Fruit fly (Drosophila melanogaster) whole organism, embryonic: Measurements from ENCODE around the gene tho2.
A peak's percentile ranks its signal among the peaks of the same experiment; 100 is the strongest.

Experiments used
- Bgb ChIP-seq: fragments of 200-800 bp; sonication (Bioruptor generic); IDR thresholded peaks from 2 replicates; pipeline ENCODE4 v1.3.6; 2022; ENCODE audit warnings: missing biosample characterization, missing genetic modification characterization; ENCODE audit not compliant: partially characterized antibody
- Blimp-1 ChIP-seq: fragments of 200-800 bp; sonication (Bioruptor generic); optimal IDR thresholded peaks from 3 replicates; lab custom pipeline; 2018; ENCODE audit warnings: missing biosample characterization, missing genetic modification characterization, mild to moderate bottlenecking, moderate library complexity, missing genetic modification reagents
- BtbVII ChIP-seq: fragments of 200-800 bp; sonication (Bioruptor generic); optimal IDR thresholded peaks from 3 replicates; lab custom pipeline; 2017; ENCODE audit warnings: missing biosample characterization, mild to moderate bottlenecking, missing genetic modification characterization
- CG1024 ChIP-seq: fragments of 200-800 bp; sonication (Bioruptor generic); IDR thresholded peaks from 2 replicates; pipeline ENCODE4 v1.3.6; 2022; ENCODE audit warnings: missing biosample characterization, missing genetic modification characterization
- CG10959 ChIP-seq: fragments of 200-800 bp; sonication (Bioruptor generic); IDR thresholded peaks from 2 replicates; pipeline ENCODE4 v1.3.6; 2022; ENCODE audit warnings: missing biosample characterization, missing genetic modification characterization
- CG11247 ChIP-seq: fragments of 200-800 bp; sonication (Bioruptor generic); IDR thresholded peaks from 2 replicates; pipeline ENCODE4 v1.3.6; 2022; ENCODE audit warnings: missing biosample characterization, missing genetic modification characterization
- CG11696 ChIP-seq: fragments of 200-800 bp; sonication (Bioruptor generic); IDR thresholded peaks from 2 replicates; pipeline ENCODE4 v1.3.6; 2022; ENCODE audit warnings: missing biosample characterization, missing genetic modification characterization
- CG13123 ChIP-seq: fragments of 200-800 bp; sonication (Bioruptor generic); optimal IDR thresholded peaks from 2 replicates; lab custom pipeline; 2016; ENCODE audit warnings: missing biosample characterization, missing genetic modification characterization
- CG14860 ChIP-seq: fragments of 200-800 bp; sonication (Bioruptor generic); IDR thresholded peaks from 3 replicates; pipeline ENCODE4 v1.3.6; 2022; ENCODE audit warnings: missing biosample characterization, missing genetic modification characterization; ENCODE audit not compliant: partially characterized antibody
- CG15073 ChIP-seq: fragments of 200-800 bp; sonication (Bioruptor generic); optimal IDR thresholded peaks from 2 replicates; lab custom pipeline; 2016; ENCODE audit warnings: missing biosample characterization, missing genetic modification characterization
- CG1529 ChIP-seq: fragments of 200-800 bp; sonication (Bioruptor generic); optimal IDR thresholded peaks from 3 replicates; lab custom pipeline; 2018; ENCODE audit warnings: missing biosample characterization, missing genetic modification characterization
- CG17359 ChIP-seq: fragments of 200-800 bp; sonication (Bioruptor generic); optimal IDR thresholded peaks from 3 replicates; lab custom pipeline; 2018; ENCODE audit warnings: missing biosample characterization, mild to moderate bottlenecking, missing genetic modification characterization, moderate library complexity
- CG32532 ChIP-seq: fragments of 200-800 bp; sonication (Bioruptor generic); IDR thresholded peaks from 2 replicates; pipeline ENCODE4 v1.3.6; 2022; ENCODE audit warnings: missing biosample characterization, missing genetic modification characterization
- CG4404 ChIP-seq: fragments of 200-800 bp; sonication (Bioruptor generic); IDR thresholded peaks from 2 replicates; pipeline ENCODE4 v1.3.6; 2022; ENCODE audit warnings: missing biosample characterization, missing genetic modification characterization
- CG4424 ChIP-seq: fragments of 200-800 bp; sonication (Bioruptor generic); optimal IDR thresholded peaks from 3 replicates; lab custom pipeline; 2016; ENCODE audit warnings: missing biosample characterization, missing genetic modification characterization
- CG7928 ChIP-seq: fragments of 200-800 bp; sonication (Bioruptor generic); optimal IDR thresholded peaks from 2 replicates; lab custom pipeline; 2017; ENCODE audit warnings: missing biosample characterization, mild to moderate bottlenecking, missing genetic modification characterization
- CG9437 ChIP-seq: fragments of 200-800 bp; sonication (Bioruptor generic); optimal IDR thresholded peaks from 2 replicates; lab custom pipeline; 2018; ENCODE audit warnings: missing biosample characterization, mild to moderate bottlenecking, missing genetic modification characterization
- Camta ChIP-seq: fragments of 200-800 bp; sonication (Bioruptor generic); optimal IDR thresholded peaks from 2 replicates; lab custom pipeline; 2016; ENCODE audit warnings: missing biosample characterization, missing genetic modification characterization
- Dref ChIP-seq: fragments of 200-800 bp; sonication (Bioruptor generic); IDR thresholded peaks from 2 replicates; pipeline ENCODE4 v1.3.6; 2022; ENCODE audit warnings: missing biosample characterization, missing genetic modification characterization
- Fer1 ChIP-seq: fragments of 200-800 bp; sonication (Bioruptor generic); optimal IDR thresholded peaks from 2 replicates; lab custom pipeline; 2017; ENCODE audit warnings: missing biosample characterization, mild to moderate bottlenecking, missing genetic modification characterization
- H2.0 ChIP-seq: fragments of 200-800 bp; sonication (Bioruptor generic); IDR thresholded peaks from 2 replicates; pipeline ENCODE4 v1.3.6; 2022; ENCODE audit warnings: missing biosample characterization, missing genetic modification characterization
- HLH3B ChIP-seq: fragments of 200-800 bp; sonication (Bioruptor generic); IDR thresholded peaks from 2 replicates; pipeline ENCODE4 v1.3.6; 2022; ENCODE audit warnings: missing biosample characterization, missing genetic modification characterization
- Hmr ChIP-seq: fragments of 200-800 bp; sonication (Bioruptor generic); optimal IDR thresholded peaks from 3 replicates; lab custom pipeline; 2017; ENCODE audit warnings: mild to moderate bottlenecking, missing biosample characterization, missing genetic modification reagents, missing genetic modification characterization
- MTF-1 ChIP-seq: fragments of 200-800 bp; sonication (Bioruptor generic); optimal IDR thresholded peaks from 2 replicates; lab custom pipeline; 2018; ENCODE audit warnings: missing biosample characterization, mild to moderate bottlenecking, missing genetic modification characterization, borderline replicate concordance
- Mrtf ChIP-seq: fragments of 200-800 bp; sonication (Bioruptor generic); IDR thresholded peaks from 3 replicates; pipeline ENCODE4 v1.3.6; 2022; ENCODE audit warnings: missing biosample characterization, missing genetic modification characterization
- NfI ChIP-seq: fragments of 200-800 bp; sonication (Bioruptor generic); optimal IDR thresholded peaks from 3 replicates; lab custom pipeline; 2018; ENCODE audit warnings: missing biosample characterization, mild to moderate bottlenecking, missing genetic modification characterization, moderate library complexity
- Side ChIP-seq: fragments of 200-800 bp; sonication (Bioruptor generic); optimal IDR thresholded peaks from 2 replicates; lab custom pipeline; 2016; ENCODE audit warnings: missing biosample characterization, missing genetic modification characterization
- TFAM ChIP-seq: fragments of 200-800 bp; sonication (Bioruptor generic); optimal IDR thresholded peaks from 2 replicates; lab custom pipeline; 2017; ENCODE audit warnings: missing biosample characterization, missing genetic modification characterization, inconsistent platforms
- abd-A ChIP-seq: fragments of 200-800 bp; sonication (Bioruptor generic); optimal IDR thresholded peaks from 3 replicates; lab custom pipeline; 2019; ENCODE audit warnings: missing biosample characterization, mild to moderate bottlenecking, missing genetic modification characterization, moderate library complexity
- ac ChIP-seq: fragments of 200-800 bp; sonication (Bioruptor generic); optimal IDR thresholded peaks from 3 replicates; lab custom pipeline; 2017; ENCODE audit warnings: missing biosample characterization, mild to moderate bottlenecking, missing genetic modification characterization
- al ChIP-seq: fragments of 200-800 bp; sonication (Bioruptor generic); IDR thresholded peaks from 2 replicates; pipeline ENCODE4 v1.3.6; 2022; ENCODE audit warnings: missing biosample characterization, missing genetic modification characterization
- ash1 ChIP-seq: fragments of 200-800 bp; sonication (Bioruptor generic); optimal IDR thresholded peaks from 2 replicates; lab custom pipeline; 2018; ENCODE audit warnings: missing biosample characterization, mild to moderate bottlenecking, missing genetic modification characterization
- ato ChIP-seq: fragments of 200-800 bp; sonication (Bioruptor generic); IDR thresholded peaks from 2 replicates; pipeline ENCODE4 v1.3.6; 2022; ENCODE audit warnings: missing biosample characterization, missing genetic modification characterization; ENCODE audit not compliant: partially characterized antibody
- bsh ChIP-seq, 2 experiments: fragments of 200-800 bp; sonication (Bioruptor generic); optimal IDR thresholded peaks; 2 replicates each; lab custom pipeline; 2017 to 2018; ENCODE audit warnings: mild to moderate bottlenecking in 2 of 2, missing biosample characterization in 2 of 2, missing genetic modification characterization in 2 of 2, moderate library complexity in 1 of 2
- corto ChIP-seq: fragments of 200-800 bp; sonication (Bioruptor generic); optimal IDR thresholded peaks from 2 replicates; lab custom pipeline; 2016; ENCODE audit warnings: missing biosample characterization, mild to moderate bottlenecking, missing genetic modification characterization, moderate library complexity
- crc ChIP-seq: fragments of 200-800 bp; sonication (Bioruptor generic); optimal IDR thresholded peaks from 2 replicates; lab custom pipeline; 2016; ENCODE audit warnings: missing biosample characterization, missing genetic modification characterization
- disco-r ChIP-seq: fragments of 200-800 bp; sonication (Bioruptor generic); optimal IDR thresholded peaks from 2 replicates; lab custom pipeline; 2016; ENCODE audit warnings: missing biosample characterization, missing genetic modification characterization
- fd96Cb ChIP-seq: fragments of 200-800 bp; sonication (Bioruptor generic); optimal IDR thresholded peaks from 2 replicates; lab custom pipeline; 2018; ENCODE audit warnings: missing biosample characterization, mild to moderate bottlenecking, missing genetic modification characterization, moderate library complexity
- gem ChIP-seq: fragments of 200-800 bp; sonication (Bioruptor generic); optimal IDR thresholded peaks from 2 replicates; lab custom pipeline; 2019; ENCODE audit warnings: missing biosample characterization, mild to moderate bottlenecking, missing genetic modification characterization, moderate library complexity
- lilli ChIP-seq: fragments of 200-800 bp; sonication (Bioruptor generic); optimal IDR thresholded peaks from 3 replicates; lab custom pipeline; 2016; ENCODE audit warnings: missing biosample characterization, missing genetic modification characterization
- lola ChIP-seq, 3 experiments: fragments of >200 bp in 2 of 3; fragments of 200-800 bp in 1 of 3; sonication (Bioruptor generic) in 1 of 3; optimal IDR thresholded peaks; 2 replicates each; lab custom pipeline; 2017 to 2019; ENCODE audit warnings: missing biosample characterization in 3 of 3, missing genetic modification characterization in 3 of 3, mild to moderate bottlenecking in 1 of 3, moderate library complexity in 1 of 3
- nmo ChIP-seq: fragments of 200-800 bp; sonication (Bioruptor generic); optimal IDR thresholded peaks from 2 replicates; lab custom pipeline; 2018; ENCODE audit warnings: missing biosample characterization, mild to moderate bottlenecking, missing genetic modification characterization, moderate library complexity
- p53 ChIP-seq: fragments of 200-800 bp; sonication (Bioruptor generic); optimal IDR thresholded peaks from 2 replicates; lab custom pipeline; 2016; ENCODE audit warnings: missing biosample characterization, missing genetic modification characterization
- pb ChIP-seq: fragments of 200-800 bp; sonication (Bioruptor generic); optimal IDR thresholded peaks from 3 replicates; lab custom pipeline; 2016; ENCODE audit warnings: missing biosample characterization, missing genetic modification characterization
- pfk ChIP-seq: fragments of 200-800 bp; sonication (Bioruptor generic); optimal IDR thresholded peaks from 2 replicates; lab custom pipeline; 2018; ENCODE audit warnings: missing biosample characterization, mild to moderate bottlenecking, missing genetic modification characterization, moderate library complexity
- repo ChIP-seq: fragments of 200-800 bp; sonication (Bioruptor generic); optimal IDR thresholded peaks from 2 replicates; lab custom pipeline; 2016; ENCODE audit warnings: missing biosample characterization, missing genetic modification characterization
- seq ChIP-seq: fragments of 200-800 bp; sonication (Bioruptor generic); IDR thresholded peaks from 2 replicates; pipeline ENCODE4 v1.3.6; 2022; ENCODE audit warnings: missing biosample characterization, missing genetic modification characterization
- vfl ChIP-seq: fragments of 200-800 bp; sonication (Bioruptor generic); optimal IDR thresholded peaks from 2 replicates; lab custom pipeline; 2016; ENCODE audit warnings: missing biosample characterization, missing genetic modification characterization
- zfh1 ChIP-seq: fragments of 200-800 bp; sonication (Bioruptor generic); IDR thresholded peaks from 3 replicates; pipeline ENCODE4 v1.3.6; 2022; ENCODE audit warnings: missing biosample characterization, missing genetic modification characterization

Gene tho2

DNA sequence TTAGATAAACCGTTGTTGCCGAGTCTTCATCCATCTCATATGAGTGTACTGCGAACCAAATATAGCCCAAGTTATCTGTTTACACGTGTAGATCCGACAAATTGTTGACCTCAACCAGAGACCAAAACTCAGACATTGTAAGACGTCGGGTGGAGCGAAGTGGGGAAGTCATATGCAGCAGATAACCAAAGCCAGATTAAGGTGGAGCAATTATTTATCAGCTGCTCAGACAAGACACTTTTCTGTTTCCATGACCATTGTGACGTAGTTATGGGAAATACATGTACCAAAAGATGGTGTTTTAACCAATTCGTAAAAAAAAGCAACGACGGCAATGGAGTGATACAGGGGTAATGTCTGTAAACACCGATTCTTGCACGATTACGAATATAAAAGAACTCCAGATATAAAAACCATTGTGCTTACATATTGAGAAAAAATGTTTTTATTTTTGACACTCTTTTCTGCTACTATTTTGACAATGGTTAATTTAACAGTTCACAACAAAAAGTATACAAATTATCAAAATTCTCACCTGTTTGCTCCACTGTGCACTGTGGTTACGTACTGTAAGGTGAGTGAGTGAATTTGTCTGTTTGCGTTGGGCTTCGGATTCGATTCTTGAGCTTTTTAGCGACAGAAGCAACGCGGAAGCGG, 32.5 kb upstream of the tho2 start (continued):
- TF ChIP-seq disco-r: peak; percentile 11
- peak; percentile 30 for TF ChIP-seq vfl (GFP tag; lab: Kevin White, UChicago)
- peak; percentile 29 for TF ChIP-seq CG9437 (GFP tag; lab: Kevin White, UChicago)
- TF ChIP-seq CG1024 (GFP tag; lab: Robert Waterston, UW): no peak; the same call in 1 of the 2 replicates
- no peak for TF ChIP-seq TFAM (GFP tag; lab: Kevin White, UChicago)
- TF ChIP-seq pfk (GFP tag; lab: Kevin White, UChicago): no peak
- peak; percentile 56 for TF ChIP-seq CG11247
- peak; percentile 31 for TF ChIP-seq nmo (GFP tag; lab: Kevin White, UChicago)
- TF ChIP-seq zfh1 (GFP tag; lab: Robert Waterston, UW): peak; percentile 49; the same call in 1 of the 3 replicates
- no peak for TF ChIP-seq crc (GFP tag; lab: Kevin White, UChicago)
- TF ChIP-seq abd-A (tag; lab: Kevin White, UChicago): no peak
- peak; percentile 43 for TF ChIP-seq Fer1 (GFP tag; lab: Kevin White, UChicago)
- TF ChIP-seq seq: no peak
- peak; percentile 53 for TF ChIP-seq corto
- peak; percentile 55 for TF ChIP-seq al
- peak; percentile 56; the same call in 1 of the 2 replicates for TF ChIP-seq HLH3B
- peak in 1 of 3 experiments; percentile 5 for TF ChIP-seq lola (GFP tag; optimal IDR thresholded peaks at IDR 0.05; lab: Kevin White, UChicago)
- no peak for TF ChIP-seq Bgb (GFP tag; lab: Robert Waterston, UW)
- peak; percentile 1 for TF ChIP-seq CG13123
- peak; percentile 9 for TF ChIP-seq Side (GFP tag; lab: Kevin White, UChicago)
- TF ChIP-seq p53 (GFP tag; lab: Kevin White, UChicago): peak; percentile 21
- TF ChIP-seq CG32532: peak; percentile 61
- no peak for TF ChIP-seq MTF-1 (GFP tag; lab: Kevin White, UChicago)
- TF ChIP-seq CG14860 (GFP tag; lab: Robert Waterston, UW): no peak
- TF ChIP-seq pb (GFP tag; lab: Kevin White, UChicago): peak; percentile 45
- TF ChIP-seq CG4424 (GFP tag; lab: Kevin White, UChicago): peak; percentile 52
- TF ChIP-seq ac (GFP tag; lab: Kevin White, UChicago): no peak
- peak in 1 of 2 experiments; percentile 46 for TF ChIP-seq bsh (GFP tag; optimal IDR thresholded peaks at IDR 0.05; lab: Kevin White, UChicago)
- no peak for TF ChIP-seq CG1529
- TF ChIP-seq lilli (GFP tag; lab: Kevin White, UChicago): peak; percentile 64
- peak; percentile 44 for TF ChIP-seq Camta
- peak; percentile 63 for TF ChIP-seq Hmr (GFP tag; lab: Kevin White, UChicago)
- TF ChIP-seq gem (tag; lab: Kevin White, UChicago): peak; percentile 74
- TF ChIP-seq H2.0: 0 out of 2 replicates have a peak, but pooled peaks have one; percentile 17
- peak; percentile 37 for TF ChIP-seq NfI (GFP tag; lab: Kevin White, UChicago)
- TF ChIP-seq BtbVII: no peak
- no peak for TF ChIP-seq CG7928 (GFP tag; lab: Kevin White, UChicago)
- no peak for TF ChIP-seq repo (GFP tag; lab: Kevin White, UChicago)
- TF ChIP-seq Blimp-1 (GFP tag; lab: Kevin White, UChicago): peak; percentile 41
- peak; percentile 46; the same call in 1 of the 2 replicates for TF ChIP-seq CG11696 (GFP tag; lab: Robert Waterston, UW)
- TF ChIP-seq ash1 (GFP tag; lab: Kevin White, UChicago): no peak
- TF ChIP-seq fd96Cb (tag; lab: Kevin White, UChicago): peak; percentile 49
- TF ChIP-seq Dref: no peak
- TF ChIP-seq CG15073 (GFP tag; lab: Kevin White, UChicago): no peak
- TF ChIP-seq CG17359 (tag; lab: Kevin White, UChicago): peak; percentile 22
- TF ChIP-seq CG4404 (GFP tag; lab: Robert Waterston, UW): no peak
- no peak for TF ChIP-seq CG10959
- TF ChIP-seq ato: no peak
- TF ChIP-seq Mrtf (GFP tag; lab: Robert Waterston, UW): peak; percentile 51; the same call in 1 of the 3 replicates
